Fruit fly (Drosophila melanogaster) whole organism, pupa: Measurements from ENCODE around the gene CG42820.

Experiments
- CG10348 ChIP-seq: fragments of 200-800 bp; sonication (Bioruptor generic); IDR thresholded peaks from 2 replicates; pipeline ENCODE4 v1.3.6; 2022; ENCODE audit warnings: missing biosample characterization, missing genetic modification characterization
- CG12605 ChIP-seq: fragments of 200-800 bp; sonication (Bioruptor generic); IDR thresholded peaks from 2 replicates; pipeline ENCODE4 v1.3.6; 2022; ENCODE audit warnings: missing biosample characterization, missing genetic modification characterization
- CG13204 ChIP-seq: fragments of 200-800 bp; sonication (Bioruptor generic); optimal IDR thresholded peaks from 2 replicates; lab custom pipeline; 2018; ENCODE audit warnings: missing biosample characterization, mild to moderate bottlenecking, missing genetic modification characterization, moderate library complexity
- CG14655 ChIP-seq: fragments of 200-800 bp; sonication (Bioruptor generic); optimal IDR thresholded peaks from 3 replicates; lab custom pipeline; 2017; ENCODE audit warnings: mild to moderate bottlenecking, missing biosample characterization, missing genetic modification reagents, missing genetic modification characterization
- CG15710 ChIP-seq: fragments of 200-800 bp; sonication (Bioruptor generic); optimal IDR thresholded peaks from 2 replicates; lab custom pipeline; 2018; ENCODE audit warnings: missing biosample characterization, mild to moderate bottlenecking, missing genetic modification characterization, moderate library complexity
- CG17806 ChIP-seq: fragments of 200-800 bp; sonication (Bioruptor generic); optimal IDR thresholded peaks from 2 replicates; lab custom pipeline; 2018; ENCODE audit warnings: missing biosample characterization, mild to moderate bottlenecking, missing genetic modification characterization, moderate library complexity
- CG32121 ChIP-seq: fragments of 200-800 bp; sonication (Bioruptor generic); IDR thresholded peaks from 2 replicates; pipeline ENCODE4 v1.3.6; 2022; ENCODE audit warnings: missing biosample characterization, missing genetic modification characterization
- CG34367 ChIP-seq: fragments of 200-800 bp; sonication (Bioruptor generic); optimal IDR thresholded peaks from 2 replicates; lab custom pipeline; 2018; ENCODE audit warnings: missing biosample characterization, mild to moderate bottlenecking, missing genetic modification characterization
- CG4496 ChIP-seq: fragments of 200-800 bp; sonication (Bioruptor generic); IDR thresholded peaks from 3 replicates; pipeline ENCODE4 v1.3.6; 2022; ENCODE audit warnings: missing biosample characterization, missing genetic modification characterization
- CG8159 ChIP-seq: fragments of 200-800 bp; sonication (Bioruptor generic); optimal IDR thresholded peaks from 3 replicates; lab custom pipeline; 2018; ENCODE audit warnings: missing biosample characterization, mild to moderate bottlenecking, missing genetic modification characterization, moderate library complexity
- CG8301 ChIP-seq: fragments of 200-800 bp; sonication (Bioruptor generic); optimal IDR thresholded peaks from 2 replicates; lab custom pipeline; 2018; ENCODE audit warnings: missing biosample characterization, mild to moderate bottlenecking, missing genetic modification characterization
- CG9948 ChIP-seq: fragments of 200-800 bp; sonication (Bioruptor generic); optimal IDR thresholded peaks from 2 replicates; lab custom pipeline; 2018; ENCODE audit warnings: missing biosample characterization, mild to moderate bottlenecking, missing genetic modification characterization, moderate library complexity
- D1 ChIP-seq: fragments of 200-800 bp; sonication (Bioruptor generic); optimal IDR thresholded peaks from 2 replicates; lab custom pipeline; 2018; ENCODE audit warnings: missing biosample characterization, mild to moderate bottlenecking, missing genetic modification characterization, moderate library complexity
- EcR ChIP-seq: fragments of 200-800 bp; sonication (Bioruptor generic); optimal IDR thresholded peaks from 3 replicates; lab custom pipeline; 2019; ENCODE audit warnings: missing biosample characterization, missing genetic modification characterization, mild to moderate bottlenecking, moderate library complexity, missing genetic modification reagents
- Ets98B ChIP-seq: fragments of 200-800 bp; sonication (Bioruptor generic); IDR thresholded peaks from 2 replicates; pipeline ENCODE4 v1.3.6; 2022; ENCODE audit warnings: missing biosample characterization, missing genetic modification characterization
- Pif1A ChIP-seq: fragments of 200-800 bp; sonication (Bioruptor generic); optimal IDR thresholded peaks from 3 replicates; lab custom pipeline; 2016; ENCODE audit warnings: missing biosample characterization, missing genetic modification characterization
- Pif1B ChIP-seq: fragments of 200-800 bp; sonication (Bioruptor generic); optimal IDR thresholded peaks from 3 replicates; lab custom pipeline; 2016; ENCODE audit warnings: missing biosample characterization, missing genetic modification characterization
- Snoo ChIP-seq: fragments of 200-800 bp; sonication (Bioruptor generic); optimal IDR thresholded peaks from 3 replicates; lab custom pipeline; 2017; ENCODE audit warnings: missing biosample characterization, mild to moderate bottlenecking, missing genetic modification characterization, inconsistent platforms
- fd96Ca ChIP-seq: fragments of 200-800 bp; sonication (Bioruptor generic); IDR thresholded peaks from 3 replicates; pipeline ENCODE4 v1.3.6; 2022; ENCODE audit warnings: missing biosample characterization, missing genetic modification characterization
- gl ChIP-seq: fragments of 200-800 bp; sonication (Bioruptor generic); optimal IDR thresholded peaks from 2 replicates; lab custom pipeline; 2018; ENCODE audit warnings: missing biosample characterization, mild to moderate bottlenecking, missing genetic modification characterization
- rn ChIP-seq: fragments of 200-800 bp; sonication (Bioruptor generic); IDR thresholded peaks from 2 replicates; pipeline ENCODE4 v1.3.6; 2022; ENCODE audit warnings: missing biosample characterization, missing genetic modification characterization

Gene CG42820

dm6 chr2L:8393122-8393521 is 924 bp upstream of the CG42820 start, which contains the start of gene Acp29AB:
TSS of gene Acp29AB (minus strand) at chr2L:8393222.
- TF ChIP-seq fd96Ca (no peak), Pif1B (no peak), Ets98B (GFP tag; lab: Robert Waterston, UW) (no peak), CG8301 (no peak), D1 (no peak), gl (tag; lab: Kevin White, UChicago) (no peak), CG9948 (no peak), Pif1A (GFP tag; lab: Kevin White, UChicago) (no peak), CG15710 (tag; lab: Kevin White, UChicago) (no peak), CG8159 (no peak), CG4496 (no peak), CG13204 (GFP tag; lab: Kevin White, UChicago) (no peak), CG17806 (no peak)

DNA sequence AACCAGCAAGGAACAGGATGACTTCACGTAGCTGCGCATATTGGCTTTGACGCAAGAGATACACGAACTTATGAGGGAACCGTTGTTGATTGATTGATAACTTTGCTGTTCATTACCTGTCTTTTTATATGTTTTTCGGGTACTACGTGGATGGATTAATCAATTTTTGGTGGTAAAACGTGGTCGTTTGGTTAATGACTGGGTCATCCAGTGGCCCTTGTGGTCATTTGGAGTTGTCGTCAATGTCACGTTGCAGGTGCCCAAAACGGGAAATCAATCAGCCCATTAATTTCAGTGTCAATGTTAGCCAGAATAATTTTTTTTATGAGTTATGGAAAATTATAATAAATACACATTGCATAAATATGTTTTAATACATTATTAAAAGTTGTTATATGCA is 3.0 kb downstream of the CG42820 start, which contains the start of gene CG42819:
Gene CG42819, minus strand, starts transcription at position 101 of the 400 bp plus-strand sequence.
- TF ChIP-seq CG13204 (GFP tag; lab: Kevin White, UChicago) (no peak), Pif1A (GFP tag; lab: Kevin White, UChicago) (no peak), CG8159 (no peak)

dm6 chr2L:8385849-8386248 is 6.3 kb downstream of the CG42820 start:
- TF ChIP-seq CG4496 = no peak
- TF ChIP-seq CG17806 = no peak
- TF ChIP-seq EcR (GFP tag; lab: Kevin White, UChicago) = no peak
- no peak for TF ChIP-seq CG9948
- no peak for TF ChIP-seq rn (GFP tag; lab: Robert Waterston, UW)
- TF ChIP-seq CG12605 = no peak
- no peak for TF ChIP-seq Snoo
- TF ChIP-seq CG34367 (tag; lab: Kevin White, UChicago) = no peak
- no peak for TF ChIP-seq CG8301
- no peak for TF ChIP-seq Ets98B (GFP tag; lab: Robert Waterston, UW)
- no peak for TF ChIP-seq D1

DNA sequence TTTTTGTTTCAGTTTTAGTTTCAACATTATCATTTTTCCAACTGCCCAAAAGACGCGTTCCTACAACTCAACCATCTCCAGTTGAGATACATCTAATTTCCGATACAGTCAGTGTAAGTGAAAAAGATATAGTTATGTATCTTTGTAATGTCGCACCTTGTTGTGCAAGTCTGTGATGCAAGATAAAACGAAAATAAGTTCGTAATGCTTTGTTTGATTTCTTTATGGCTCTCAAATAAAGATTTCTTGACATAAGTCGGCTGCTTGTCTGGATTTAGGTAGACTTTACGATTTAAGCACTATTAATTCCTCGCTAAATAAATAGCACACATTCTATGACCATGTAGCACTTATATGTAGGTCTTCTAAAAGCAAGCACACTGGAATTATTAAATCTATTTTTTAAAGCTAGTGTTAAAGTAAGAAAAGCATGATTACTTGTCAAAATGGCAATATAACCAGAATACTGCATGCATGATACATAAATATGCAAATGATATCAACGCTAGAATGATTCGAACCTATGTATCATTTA is 7.1 kb downstream of the CG42820 start:
- no peak for TF ChIP-seq EcR (GFP tag; lab: Kevin White, UChicago)
- no peak for TF ChIP-seq CG8159
- TF ChIP-seq Pif1A (GFP tag; lab: Kevin White, UChicago) = no peak
- no peak for TF ChIP-seq CG8301
- no peak for TF ChIP-seq CG12605
- no peak for TF ChIP-seq Snoo

- TF ChIP-seq CG14655 (GFP tag; lab: Kevin White, UChicago) (peak; percentile 93), CG32121 (GFP tag; lab: Robert Waterston, UW) (peak; percentile 90), CG34367 (tag; lab: Kevin White, UChicago) (peak; percentile 86), D1 (peak; percentile 86), fd96Ca (no peak), Pif1B (peak; percentile 69), CG9948 (peak; percentile 92), Snoo (peak; percentile 92), CG15710 (tag; lab: Kevin White, UChicago) (peak; percentile 95), CG13204 (GFP tag; lab: Kevin White, UChicago) (no peak), Pif1A (GFP tag; lab: Kevin White, UChicago) (peak; percentile 33), gl (tag; lab: Kevin White, UChicago) (peak; percentile 30), CG4496 (peak; percentile 88), CG17806 (peak; percentile 92), Ets98B (GFP tag; lab: Robert Waterston, UW) (peak; percentile 76), rn (GFP tag; lab: Robert Waterston, UW) (peak; percentile 81), CG12605 (peak; percentile 78), EcR (GFP tag; lab: Kevin White, UChicago) (peak; percentile 22), CG8159 (peak; percentile 96), CG8301 (peak; percentile 86), CG10348 (peak; percentile 61; the same call in 1 of the 2 replicates)
Observed at dm6 chr2L:8384108-8384601, 8.0 kb downstream of the CG42820 start, which contains the start of the genes Dad1 and CG13384. TSS of gene Dad1 (minus strand) at chr2L:8384137. TSS of gene CG13384 (plus strand) at chr2L:8384455.

- TF ChIP-seq CG17806 = peak; percentile 34
- TF ChIP-seq fd96Ca = no peak; the same call in 2 of the 3 replicates
- TF ChIP-seq D1 = no peak
- no peak for TF ChIP-seq CG10348
- TF ChIP-seq CG34367 (tag; lab: Kevin White, UChicago) = peak; percentile 7
- peak; percentile 66 for TF ChIP-seq Ets98B (GFP tag; lab: Robert Waterston, UW)
- peak; percentile 48 for TF ChIP-seq Pif1A (GFP tag; lab: Kevin White, UChicago)
- no peak for TF ChIP-seq CG9948
- peak; percentile 67 for TF ChIP-seq Snoo
- TF ChIP-seq gl (tag; lab: Kevin White, UChicago) = peak; percentile 44
- TF ChIP-seq CG8301 = peak; percentile 17
- peak; percentile 0 for TF ChIP-seq EcR (GFP tag; lab: Kevin White, UChicago)
- no peak for TF ChIP-seq CG12605
- TF ChIP-seq CG14655 (GFP tag; lab: Kevin White, UChicago) = peak; percentile 25
- TF ChIP-seq Pif1B = peak; percentile 34
- no peak for TF ChIP-seq CG13204 (GFP tag; lab: Kevin White, UChicago)
- peak; percentile 47 for TF ChIP-seq CG8159
- TF ChIP-seq CG32121 (GFP tag; lab: Robert Waterston, UW) = no peak
- peak; percentile 80 for TF ChIP-seq CG4496
- peak; percentile 15; the same call in 1 of the 2 replicates for TF ChIP-seq rn (GFP tag; lab: Robert Waterston, UW)
- TF ChIP-seq CG15710 (tag; lab: Kevin White, UChicago) = peak; percentile 37
Observed at dm6 chr2L:8382646-8383045, 9.6 kb downstream of the CG42820 start, which contains the start of the genes CG13392 and Rcd4. TSS of gene CG13392 (minus strand) at chr2L:8382807. TSS of gene Rcd4 (plus strand) at chr2L:8382861.
